Fruit fly (Drosophila melanogaster): ENCODE data around the gene ais.

ais gene

dm6 chr3L:17808597-17809213 lies 4.2 kb upstream of the ais start, which contains the start of gene CG32191 (continued):
- TF ChIP-seq nmo (GFP tag; optimal IDR thresholded peaks at IDR 0.05) (no peak), cwo (GFP tag; optimal IDR thresholded peaks at IDR 0.05) (no peak), CG6765 (GFP tag; optimal IDR thresholded peaks at IDR 0.05) (no peak), zfh1 (GFP tag; IDR thresholded peaks at IDR 0.05) (no peak), h (optimal IDR thresholded peaks at IDR 0.05) (no peak), en (GFP tag; optimal IDR thresholded peaks at IDR 0.05) (no peak), prd (optimal IDR thresholded peaks at IDR 0.05) (no peak), prd (GFP tag; IDR thresholded peaks at IDR 0.05) (no peak), Eip74EF (GFP tag; optimal IDR thresholded peaks at IDR 0.05) (no peak), Vsx1 (GFP tag; optimal IDR thresholded peaks at IDR 0.05) (peak; percentile 3), HmgD (GFP tag; optimal IDR thresholded peaks at IDR 0.05) (no peak), ara (GFP tag; IDR thresholded peaks at IDR 0.05) (no peak), fu2 (GFP tag; optimal IDR thresholded peaks at IDR 0.05) (no peak), bowl (GFP tag; IDR thresholded peaks at IDR 0.05) (no peak), CG14050 (GFP tag; IDR thresholded peaks at IDR 0.05) (no peak), hkb (optimal IDR thresholded peaks at IDR 0.05) (no peak), hkb (GFP tag; IDR thresholded peaks at IDR 0.05) (no peak), Hr78 (GFP tag; optimal IDR thresholded peaks at IDR 0.05) (no peak), CG9727 (GFP tag; optimal IDR thresholded peaks at IDR 0.05) (no peak), vvl (GFP tag; IDR thresholded peaks at IDR 0.05) (no peak), CG31224 (GFP tag; IDR thresholded peaks at IDR 0.05) (no peak), seq (GFP tag; IDR thresholded peaks at IDR 0.05) (no peak), YL-1 (GFP tag; optimal IDR thresholded peaks at IDR 0.05) (no peak), Nf-YA (GFP tag; IDR thresholded peaks at IDR 0.05) (no peak), Jarid2 (GFP tag; optimal IDR thresholded peaks at IDR 0.05) (peak; percentile 27), onecut (GFP tag; IDR thresholded peaks at IDR 0.05) (no peak), cato (GFP tag; optimal IDR thresholded peaks at IDR 0.05; ENCODE audit: borderline replicate concordance) (no peak), CG17361 (GFP tag; IDR thresholded peaks at IDR 0.05) (no peak), sima (GFP tag; optimal IDR thresholded peaks at IDR 0.05) (no peak), CG16815 (GFP tag; optimal IDR thresholded peaks at IDR 0.05) (no peak), dysf (GFP tag; IDR thresholded peaks at IDR 0.05) (no peak), hth (optimal IDR thresholded peaks at IDR 0.05) (no peak), repo (GFP tag; optimal IDR thresholded peaks at IDR 0.05) (no peak), CG6854 (GFP tag; optimal IDR thresholded peaks at IDR 0.05) (peak; percentile 11), sug (tag; optimal IDR thresholded peaks at IDR 0.05) (peak; percentile 29), CG2120 (GFP tag; optimal IDR thresholded peaks at IDR 0.05) (no peak), CG32532 (GFP tag; IDR thresholded peaks at IDR 0.05) (0 out of 2 replicates have a peak, but pooled peaks have one; percentile 23), row (GFP tag; IDR thresholded peaks at IDR 0.05) (no peak), nerfin-2 (GFP tag; IDR thresholded peaks at IDR 0.05; ENCODE audit: partially characterized antibody) (no peak), CG34422 (GFP tag; IDR thresholded peaks at IDR 0.05) (peak; percentile 16; the same call in 1 of the 3 replicates), trem (tag; optimal IDR thresholded peaks at IDR 0.05) (no peak), CG12299 (tag; optimal IDR thresholded peaks at IDR 0.05) (no peak), CG3726 (GFP tag; IDR thresholded peaks at IDR 0.05) (no peak), sc (optimal IDR thresholded peaks at IDR 0.05) (no peak), sc (GFP tag; optimal IDR thresholded peaks at IDR 0.05) (no peak), CG10565 (GFP tag; optimal IDR thresholded peaks at IDR 0.05) (no peak), eyg (GFP tag; optimal IDR thresholded peaks at IDR 0.05) (no peak), CG11398 (GFP tag; optimal IDR thresholded peaks at IDR 0.05) (no peak), Ravus (GFP tag; IDR thresholded peaks at IDR 0.05) (no peak), CG17802 (tag; optimal IDR thresholded peaks at IDR 0.05) (no peak), CG9932 (GFP tag; IDR thresholded peaks at IDR 0.05) (no peak), gfzf (GFP tag; optimal IDR thresholded peaks at IDR 0.05) (no peak), Gug (GFP tag; IDR thresholded peaks at IDR 0.05) (no peak)

All from whole organism, embryonic.